Fruit fly (Drosophila melanogaster) whole organism, wandering third instar larva: ENCODE results near the gene tai.

Experiments
- Abd-B ChIP-seq: fragments of >200 bp; optimal IDR thresholded peaks from 2 replicates; lab custom pipeline; 2017; ENCODE audit warnings: missing biosample characterization, missing genetic modification characterization
- CG9705 ChIP-seq: fragments of 200-800 bp; sonication (Bioruptor generic); optimal IDR thresholded peaks from 2 replicates; lab custom pipeline; 2018; ENCODE audit warnings: missing biosample characterization, mild to moderate bottlenecking, missing genetic modification characterization
- Hnf4 ChIP-seq: fragments of 200-800 bp; sonication (Bioruptor generic); optimal IDR thresholded peaks from 2 replicates; lab custom pipeline; 2016; ENCODE audit warnings: missing biosample characterization, mild to moderate bottlenecking, missing genetic modification characterization
- Hr78 ChIP-seq: fragments of >200 bp; optimal IDR thresholded peaks from 2 replicates; lab custom pipeline; 2017; ENCODE audit warnings: missing biosample characterization, missing genetic modification characterization
- Myc ChIP-seq: fragments of >200 bp; optimal IDR thresholded peaks from 2 replicates; lab custom pipeline; 2017
- Sp1 ChIP-seq: fragments of 200-800 bp; sonication (Bioruptor generic); optimal IDR thresholded peaks from 3 replicates; lab custom pipeline; 2019; ENCODE audit warnings: missing biosample characterization, mild to moderate bottlenecking, missing genetic modification characterization, moderate library complexity
- dsf ChIP-seq: sonication (Bioruptor generic); optimal IDR thresholded peaks from 2 replicates; lab custom pipeline; 2016; ENCODE audit warnings: missing biosample characterization, missing genetic modification characterization, borderline replicate concordance
- ey ChIP-seq: fragments of 200-800 bp; sonication (Bioruptor generic); optimal IDR thresholded peaks from 2 replicates; lab custom pipeline; 2016; ENCODE audit warnings: missing biosample characterization, missing genetic modification characterization
- foxo ChIP-seq, 2 experiments: fragments of 200-800 bp; sonication (Bioruptor generic); optimal IDR thresholded peaks; 2 replicates in 1 of 2; 3 replicates in 1 of 2; lab custom pipeline; 2016 to 2017; ENCODE audit warnings: missing biosample characterization in 2 of 2, missing genetic modification characterization in 2 of 2
- psq ChIP-seq: fragments of 200-800 bp; sonication (Bioruptor generic); optimal IDR thresholded peaks from 3 replicates; lab custom pipeline; 2017; ENCODE audit warnings: missing biosample characterization, mild to moderate bottlenecking, missing genetic modification characterization, moderate library complexity
- rgr ChIP-seq: fragments of 200-800 bp; sonication (Bioruptor generic); optimal IDR thresholded peaks from 3 replicates; lab custom pipeline; 2016; ENCODE audit warnings: missing biosample characterization, mild to moderate bottlenecking, missing genetic modification characterization

dm6 chr2L:9189272-9189671 is 22.7 kb downstream of the tai start:
- no peak for TF ChIP-seq CG9705 (GFP tag; lab: Kevin White, UChicago)
- no peak for TF ChIP-seq Hnf4 (GFP tag; lab: Kevin White, UChicago)
- no peak for TF ChIP-seq foxo (GFP tag; optimal IDR thresholded peaks at IDR 0.05; lab: Kevin White, UChicago)
- no peak for TF ChIP-seq ey
- TF ChIP-seq dsf (GFP tag; lab: Kevin White, UChicago): no peak
- TF ChIP-seq psq (GFP tag; lab: Kevin White, UChicago): no peak
- no peak for TF ChIP-seq Sp1 (GFP tag; lab: Kevin White, UChicago)
- TF ChIP-seq Myc (lab: Kevin White, UChicago): no peak
- no peak for TF ChIP-seq rgr (GFP tag; lab: Kevin White, UChicago)
- TF ChIP-seq Hr78 (GFP tag; lab: Kevin White, UChicago): no peak
- TF ChIP-seq Abd-B (GFP tag; lab: Kevin White, UChicago): no peak
